Fruit fly (Drosophila melanogaster) whole organism, prepupa: ENCODE data around the gene Cdc27.

ENCODE experiments used
- Blimp-1 ChIP-seq: fragments of 200-800 bp; sonication (Bioruptor generic); optimal IDR thresholded peaks from 3 replicates; lab custom pipeline; 2017; ENCODE audit warnings: missing biosample characterization, missing genetic modification characterization, mild to moderate bottlenecking, moderate library complexity, missing genetic modification reagents
- CG10631 ChIP-seq: fragments of 200-800 bp; sonication (Bioruptor generic); optimal IDR thresholded peaks from 2 replicates; lab custom pipeline; 2016; ENCODE audit warnings: missing biosample characterization, missing genetic modification characterization
- CG11294 ChIP-seq: fragments of 200-800 bp; sonication (Bioruptor generic); IDR thresholded peaks from 2 replicates; pipeline ENCODE4 v1.3.6; 2022; ENCODE audit warnings: missing biosample characterization, missing genetic modification characterization
- CG11762 ChIP-seq: fragments of 200-800 bp; sonication (Bioruptor generic); optimal IDR thresholded peaks from 3 replicates; lab custom pipeline; 2016; ENCODE audit warnings: missing biosample characterization, missing genetic modification characterization; ENCODE audit not compliant: insufficient read depth
- CG11902 ChIP-seq: fragments of 200-800 bp; sonication (Bioruptor generic); optimal IDR thresholded peaks from 3 replicates; lab custom pipeline; 2016; ENCODE audit warnings: missing biosample characterization, missing genetic modification characterization
- CG15336 ChIP-seq: fragments of 200-800 bp; sonication (Bioruptor generic); IDR thresholded peaks from 2 replicates; pipeline ENCODE4 v1.3.6; 2022; ENCODE audit warnings: missing biosample characterization, missing genetic modification characterization
- CG1621 ChIP-seq: fragments of 200-800 bp; sonication (Bioruptor generic); optimal IDR thresholded peaks from 3 replicates; lab custom pipeline; 2018; ENCODE audit warnings: missing biosample characterization, mild to moderate bottlenecking, missing genetic modification characterization
- CG3032 ChIP-seq: fragments of 200-800 bp; optimal IDR thresholded peaks from 2 replicates; lab custom pipeline; 2019; ENCODE audit warnings: missing biosample characterization, mild to moderate bottlenecking, missing genetic modification characterization, moderate library complexity
- CG31627 ChIP-seq: fragments of 200-800 bp; sonication (Bioruptor generic); optimal IDR thresholded peaks from 3 replicates; lab custom pipeline; 2016; ENCODE audit warnings: missing biosample characterization, missing genetic modification characterization
- CG32006 ChIP-seq: fragments of 200-800 bp; sonication (Bioruptor generic); optimal IDR thresholded peaks from 3 replicates; lab custom pipeline; 2017; ENCODE audit warnings: missing biosample characterization, mild to moderate bottlenecking, missing genetic modification characterization
- CG34406 ChIP-seq: fragments of 200-800 bp; sonication (Bioruptor generic); optimal IDR thresholded peaks from 3 replicates; lab custom pipeline; 2016; ENCODE audit warnings: missing biosample characterization, missing genetic modification characterization
- CG3919 ChIP-seq: fragments of 200-800 bp; sonication (Bioruptor generic); optimal IDR thresholded peaks from 3 replicates; lab custom pipeline; 2016; ENCODE audit warnings: missing biosample characterization, missing genetic modification characterization
- CG4318 ChIP-seq: fragments of 200-800 bp; sonication (Bioruptor generic); optimal IDR thresholded peaks from 3 replicates; lab custom pipeline; 2017; ENCODE audit warnings: missing biosample characterization, mild to moderate bottlenecking, missing genetic modification characterization
- CG6792 ChIP-seq: fragments of 200-800 bp; sonication (Bioruptor generic); optimal IDR thresholded peaks from 3 replicates; lab custom pipeline; 2016; ENCODE audit warnings: missing biosample characterization, missing genetic modification characterization
- CG6854 ChIP-seq: fragments of 200-800 bp; sonication (Bioruptor generic); optimal IDR thresholded peaks from 2 replicates; lab custom pipeline; 2017; ENCODE audit warnings: missing biosample characterization, mild to moderate bottlenecking, missing genetic modification characterization
- CG7368 ChIP-seq: fragments of 200-800 bp; sonication (Bioruptor generic); optimal IDR thresholded peaks from 3 replicates; lab custom pipeline; 2016; ENCODE audit warnings: missing biosample characterization, missing genetic modification characterization
- CG8119 ChIP-seq: fragments of 200-800 bp; sonication (Bioruptor generic); IDR thresholded peaks from 3 replicates; pipeline ENCODE4 v1.3.6; 2022; ENCODE audit warnings: missing biosample characterization, missing genetic modification characterization
- CG8319 ChIP-seq: fragments of 200-800 bp; sonication (Bioruptor generic); optimal IDR thresholded peaks from 3 replicates; lab custom pipeline; 2016; ENCODE audit warnings: missing biosample characterization, missing genetic modification characterization
- CG8632 ChIP-seq: fragments of 200-800 bp; sonication (Bioruptor generic); optimal IDR thresholded peaks from 3 replicates; lab custom pipeline; 2016; ENCODE audit warnings: missing biosample characterization, missing genetic modification characterization
- Eip75B ChIP-seq: fragments of 200-800 bp; sonication (Bioruptor generic); optimal IDR thresholded peaks from 3 replicates; lab custom pipeline; 2016; ENCODE audit warnings: missing biosample characterization, missing genetic modification characterization
- Eip78C ChIP-seq: fragments of 200-800 bp; sonication (Bioruptor generic); peaks from one replicate; lab custom pipeline; 2016; ENCODE audit warnings: missing biosample characterization, missing genetic modification characterization
- Eip93F ChIP-seq: fragments of 200-800 bp; sonication (Bioruptor generic); optimal IDR thresholded peaks from 2 replicates; lab custom pipeline; 2016; ENCODE audit warnings: missing biosample characterization, mild to moderate bottlenecking, missing genetic modification characterization
- Ets96B ChIP-seq: fragments of 200-800 bp; optimal IDR thresholded peaks from 2 replicates; lab custom pipeline; 2019; ENCODE audit warnings: missing biosample characterization, mild to moderate bottlenecking, missing genetic modification characterization, moderate library complexity
- Gug ChIP-seq: fragments of 200-800 bp; sonication (Bioruptor generic); IDR thresholded peaks from 2 replicates; pipeline ENCODE4 v1.3.6; 2022; ENCODE audit warnings: missing biosample characterization, missing genetic modification characterization
- Hr39 ChIP-seq: fragments of 200-800 bp; sonication (Bioruptor generic); optimal IDR thresholded peaks from 2 replicates; lab custom pipeline; 2016; ENCODE audit warnings: missing biosample characterization, missing genetic modification characterization
- Hr4 ChIP-seq: fragments of 200-800 bp; sonication (Bioruptor generic); optimal IDR thresholded peaks from 3 replicates; lab custom pipeline; 2016; ENCODE audit warnings: missing biosample characterization, missing genetic modification characterization
- Met ChIP-seq: fragments of 200-800 bp; sonication (Bioruptor generic); optimal IDR thresholded peaks from 3 replicates; lab custom pipeline; 2016; ENCODE audit warnings: missing biosample characterization, missing genetic modification characterization
- OdsH ChIP-seq: fragments of 200-800 bp; sonication (Bioruptor generic); optimal IDR thresholded peaks from 3 replicates; lab custom pipeline; 2016; ENCODE audit warnings: missing biosample characterization, missing genetic modification characterization
- Sox102F ChIP-seq: fragments of 200-800 bp; sonication (Bioruptor generic); optimal IDR thresholded peaks from 2 replicates; lab custom pipeline; 2016; ENCODE audit warnings: missing biosample characterization, mild to moderate bottlenecking, missing genetic modification characterization
- Sox14 ChIP-seq: fragments of 200-800 bp; sonication (Bioruptor generic); optimal IDR thresholded peaks from 3 replicates; lab custom pipeline; 2016; ENCODE audit warnings: missing biosample characterization, missing genetic modification characterization
- achi ChIP-seq: fragments of 200-800 bp; sonication (Bioruptor generic); optimal IDR thresholded peaks from 3 replicates; lab custom pipeline; 2016; ENCODE audit warnings: missing biosample characterization, missing genetic modification characterization
- acj6 ChIP-seq: fragments of 200-800 bp; sonication (Bioruptor generic); optimal IDR thresholded peaks from 3 replicates; lab custom pipeline; 2016; ENCODE audit warnings: missing biosample characterization, missing genetic modification characterization
- cyc ChIP-seq: fragments of 200-800 bp; sonication (Bioruptor generic); optimal IDR thresholded peaks from 3 replicates; lab custom pipeline; 2016; ENCODE audit warnings: missing biosample characterization, missing genetic modification characterization
- dac ChIP-seq: fragments of 200-800 bp; sonication (Bioruptor generic); optimal IDR thresholded peaks from 2 replicates; lab custom pipeline; 2017; ENCODE audit warnings: missing biosample characterization, mild to moderate bottlenecking, missing genetic modification characterization
- dsx ChIP-seq: fragments of 200-800 bp; optimal IDR thresholded peaks from 3 replicates; lab custom pipeline; 2019; ENCODE audit warnings: missing biosample characterization, mild to moderate bottlenecking, missing genetic modification characterization, moderate library complexity; ENCODE audit not compliant: poor library complexity, severe bottlenecking
- esn ChIP-seq: fragments of 200-800 bp; sonication (Bioruptor generic); optimal IDR thresholded peaks from 2 replicates; lab custom pipeline; 2016; ENCODE audit warnings: missing biosample characterization, mild to moderate bottlenecking, missing genetic modification characterization, moderate library complexity
- fd85E ChIP-seq: fragments of 200-800 bp; sonication (Bioruptor generic); optimal IDR thresholded peaks from 3 replicates; lab custom pipeline; 2016; ENCODE audit warnings: missing biosample characterization, missing genetic modification characterization
- fkh ChIP-seq: fragments of 200-800 bp; sonication (Bioruptor generic); optimal IDR thresholded peaks from 3 replicates; lab custom pipeline; 2017; ENCODE audit warnings: missing biosample characterization, mild to moderate bottlenecking, missing genetic modification characterization, moderate library complexity
- lz ChIP-seq: fragments of 200-800 bp; sonication (Bioruptor generic); optimal IDR thresholded peaks from 3 replicates; lab custom pipeline; 2016; ENCODE audit warnings: missing biosample characterization, missing genetic modification characterization
- net ChIP-seq: fragments of 200-800 bp; sonication (Bioruptor generic); optimal IDR thresholded peaks from 3 replicates; lab custom pipeline; 2016; ENCODE audit warnings: missing biosample characterization, missing genetic modification characterization
- pdm3 ChIP-seq: fragments of 200-800 bp; sonication (Bioruptor generic); optimal IDR thresholded peaks from 3 replicates; lab custom pipeline; 2016; ENCODE audit warnings: missing biosample characterization, missing genetic modification characterization
- salr ChIP-seq, 2 experiments: fragments of 200-800 bp; sonication (Bioruptor generic); optimal IDR thresholded peaks; 3 replicates each; lab custom pipeline; 2016 to 2018; ENCODE audit warnings: missing biosample characterization in 2 of 2, missing genetic modification characterization in 2 of 2, mild to moderate bottlenecking in 1 of 2
- spab ChIP-seq: fragments of 200-800 bp; sonication (Bioruptor generic); optimal IDR thresholded peaks from 2 replicates; lab custom pipeline; 2017; ENCODE audit warnings: missing biosample characterization, mild to moderate bottlenecking, missing genetic modification characterization, missing genetic modification reagents
- ss ChIP-seq, 2 experiments: fragments of 200-800 bp; sonication (Bioruptor generic); optimal IDR thresholded peaks; 2 replicates in 1 of 2; 3 replicates in 1 of 2; lab custom pipeline; 2017 to 2018; ENCODE audit warnings: mild to moderate bottlenecking in 2 of 2, missing biosample characterization in 2 of 2, missing genetic modification characterization in 2 of 2, moderate library complexity in 1 of 2
- svp ChIP-seq: fragments of 200-800 bp; sonication (Bioruptor generic); peaks from one replicate; lab custom pipeline; 2016; ENCODE audit warnings: missing biosample characterization, missing genetic modification characterization
- topi ChIP-seq: fragments of 200-800 bp; sonication (Bioruptor generic); optimal IDR thresholded peaks from 3 replicates; lab custom pipeline; 2016; ENCODE audit warnings: missing biosample characterization, missing genetic modification characterization
- vri ChIP-seq: fragments of 200-800 bp; sonication (Bioruptor generic); optimal IDR thresholded peaks from 3 replicates; lab custom pipeline; 2016; ENCODE audit warnings: missing biosample characterization, mild to moderate bottlenecking, missing genetic modification characterization

Gene Cdc27

dm6 chr3L:7250469-7250868 lies 1.3 kb upstream of the Cdc27 start, which contains the start of gene MED4 (continued):
- TF ChIP-seq Sox14 (GFP tag; lab: Kevin White, UChicago) (peak; percentile 79), dac (peak; percentile 74), CG6792 (peak; percentile 71), ss (GFP tag; optimal IDR thresholded peaks at IDR 0.05; lab: Kevin White, UChicago) (peak in 1 of 2 experiments; percentile 51), CG8319 (GFP tag; lab: Kevin White, UChicago) (no peak), Met (GFP tag; lab: Kevin White, UChicago) (peak; percentile 77), CG1621 (tag; lab: Kevin White, UChicago) (peak; percentile 68), CG8632 (peak; percentile 49), Eip93F (no peak), Gug (GFP tag; lab: Robert Waterston, UW) (peak; percentile 63), CG3919 (GFP tag; lab: Kevin White, UChicago) (peak; percentile 84), Hr4 (GFP tag; lab: Kevin White, UChicago) (peak; percentile 85), acj6 (GFP tag; lab: Kevin White, UChicago) (peak; percentile 73), dsx (GFP tag; lab: Kevin White, UChicago) (peak; percentile 69), salr (GFP tag; optimal IDR thresholded peaks at IDR 0.05; lab: Kevin White, UChicago) (peak in 1 of 2 experiments; percentile 51), CG7368 (peak; percentile 75), CG34406 (peak; percentile 65), Sox102F (GFP tag; lab: Kevin White, UChicago) (no peak), CG11762 (GFP tag; lab: Kevin White, UChicago) (peak; percentile 68), CG31627 (GFP tag; lab: Kevin White, UChicago) (peak; percentile 87), spab (no peak), achi (GFP tag; lab: Kevin White, UChicago) (peak; percentile 75), svp (GFP tag; lab: Kevin White, UChicago) (no peak), vri (no peak), CG4318 (GFP tag; lab: Kevin White, UChicago) (no peak), cyc (GFP tag; lab: Kevin White, UChicago) (peak; percentile 82), net (GFP tag; lab: Kevin White, UChicago) (peak; percentile 80), fd85E (no peak)

dm6 chr3L:7243775-7244438 lies 5.2 kb downstream of the Cdc27 start, which contains the start of the genes mRpL50 and mei-P22:
TSS of gene mRpL50 (minus strand) at chr3L:7243933.
TSS of gene mei-P22 (plus strand) at chr3L:7244388.
- no peak for TF ChIP-seq Sox102F (GFP tag; lab: Kevin White, UChicago)
- TF ChIP-seq salr (GFP tag; optimal IDR thresholded peaks at IDR 0.05; lab: Kevin White, UChicago) = no peak
- peak; percentile 44 for TF ChIP-seq pdm3 (GFP tag; lab: Kevin White, UChicago)
- peak; percentile 5 for TF ChIP-seq CG10631 (GFP tag; lab: Kevin White, UChicago)
- peak; percentile 28 for TF ChIP-seq CG31627 (GFP tag; lab: Kevin White, UChicago)
- no peak for TF ChIP-seq Blimp-1 (GFP tag; lab: Kevin White, UChicago)
- no peak for TF ChIP-seq fd85E
- TF ChIP-seq acj6 (GFP tag; lab: Kevin White, UChicago) = peak; percentile 4
- TF ChIP-seq CG15336 = no peak
- TF ChIP-seq Sox14 (GFP tag; lab: Kevin White, UChicago) = peak; percentile 15
- no peak for TF ChIP-seq CG11294 (GFP tag; lab: Robert Waterston, UW)
- peak; percentile 7 for TF ChIP-seq CG6792
- no peak for TF ChIP-seq CG34406
- TF ChIP-seq vri = no peak
- peak; percentile 38 for TF ChIP-seq esn (GFP tag; lab: Kevin White, UChicago)
- TF ChIP-seq CG1621 (tag; lab: Kevin White, UChicago) = no peak
- TF ChIP-seq CG11902 = no peak
- peak; percentile 21 for TF ChIP-seq Hr4 (GFP tag; lab: Kevin White, UChicago)
- TF ChIP-seq OdsH (GFP tag; lab: Kevin White, UChicago) = peak; percentile 24
- peak; percentile 9 for TF ChIP-seq topi
- peak; percentile 54 for TF ChIP-seq Eip78C (GFP tag; lab: Kevin White, UChicago)
- TF ChIP-seq svp (GFP tag; lab: Kevin White, UChicago) = no peak
- TF ChIP-seq CG32006 (GFP tag; lab: Kevin White, UChicago) = no peak
- TF ChIP-seq CG7368 = no peak
- no peak for TF ChIP-seq CG6854 (GFP tag; lab: Kevin White, UChicago)
- TF ChIP-seq Met (GFP tag; lab: Kevin White, UChicago) = peak; percentile 11
- TF ChIP-seq CG3032 (tag; lab: Kevin White, UChicago) = peak; percentile 2
- peak; percentile 37 for TF ChIP-seq Hr39 (GFP tag; lab: Kevin White, UChicago)
- peak; percentile 5 for TF ChIP-seq Eip75B (GFP tag; lab: Kevin White, UChicago)
- TF ChIP-seq fkh = peak; percentile 93
- no peak for TF ChIP-seq CG11762 (GFP tag; lab: Kevin White, UChicago)
- no peak for TF ChIP-seq CG8119 (GFP tag; lab: Robert Waterston, UW)
- no peak for TF ChIP-seq Ets96B (tag; lab: Kevin White, UChicago)
- no peak for TF ChIP-seq dac
- TF ChIP-seq lz (GFP tag; lab: Kevin White, UChicago) = peak; percentile 31
- no peak for TF ChIP-seq Eip93F
